Worm (Caenorhabditis elegans) whole organism, young adult: ENCODE data around the gene B0212.3.

ENCODE experiments used
- B0261.1 ChIP-seq: sonication (generic microtip); optimal IDR thresholded peaks from 2 replicates; lab custom pipeline; 2016; ENCODE audit warnings: mild to moderate bottlenecking, missing genetic modification characterization, moderate library complexity, missing compliant biosample characterization
- B0336.3 ChIP-seq: fragments of 200-800 bp; sonication (Bioruptor generic); IDR thresholded peaks from 2 replicates; pipeline ENCODE4 v1.3.6; 2022; ENCODE audit warnings: missing genetic modification characterization, missing compliant biosample characterization
- D2030.7 ChIP-seq: fragments of 200-800 bp; sonication (Bioruptor generic); IDR thresholded peaks from 2 replicates; pipeline ENCODE4 v1.3.6; 2022; ENCODE audit warnings: missing genetic modification reagents, missing genetic modification characterization, missing compliant biosample characterization
- F10E7.11 ChIP-seq: sonication (generic microtip); optimal IDR thresholded peaks from 2 replicates; lab custom pipeline; 2017; ENCODE audit warnings: mild to moderate bottlenecking, missing genetic modification characterization, moderate library complexity, missing compliant biosample characterization
- F37B4.10 ChIP-seq: fragments of 200-800 bp; sonication (Bioruptor generic); IDR thresholded peaks from 2 replicates; pipeline ENCODE4 v1.3.6; 2022; ENCODE audit warnings: missing genetic modification characterization, missing compliant biosample characterization
- F39B2.1 ChIP-seq: fragments of 200-800 bp; sonication (Bioruptor generic); IDR thresholded peaks from 2 replicates; pipeline ENCODE4 v1.3.6; 2022; ENCODE audit warnings: missing genetic modification reagents, missing genetic modification characterization, missing compliant biosample characterization
- F49E8.2 ChIP-seq: sonication (generic microtip); optimal IDR thresholded peaks from 3 replicates; lab custom pipeline; 2017; ENCODE audit warnings: missing genetic modification characterization, mild to moderate bottlenecking, missing compliant biosample characterization, antibody characterized with exemption, moderate library complexity; ENCODE audit not compliant: insufficient read depth
- K11D2.4 ChIP-seq: fragments of 200-800 bp; sonication (Bioruptor generic); IDR thresholded peaks from 2 replicates; pipeline ENCODE4 v1.3.6; 2022; ENCODE audit warnings: missing genetic modification reagents, missing genetic modification characterization, missing compliant biosample characterization
- T07F8.4 ChIP-seq: sonication (generic microtip); optimal IDR thresholded peaks from 2 replicates; lab custom pipeline; 2016; ENCODE audit warnings: mild to moderate bottlenecking, missing genetic modification characterization, moderate library complexity, missing compliant biosample characterization
- T26A5.8 ChIP-seq: sonication (generic microtip); optimal IDR thresholded peaks from 2 replicates; lab custom pipeline; 2016; ENCODE audit warnings: missing genetic modification characterization, missing compliant biosample characterization
- Y53F4B.3 ChIP-seq: fragments of 200-800 bp; sonication (Bioruptor generic); IDR thresholded peaks from 2 replicates; pipeline ENCODE4 v1.3.6; 2022; ENCODE audit warnings: missing genetic modification reagents, missing genetic modification characterization, missing compliant biosample characterization
- Y79H2A.3 ChIP-seq: fragments of 200-800 bp; sonication (Bioruptor generic); conservative IDR thresholded peaks from 2 replicates; pipeline ENCODE4 v1.3.6; 2022; ENCODE audit warnings: missing genetic modification reagents, missing genetic modification characterization, missing compliant biosample characterization
- akir-1 ChIP-seq: fragments of 200-800 bp; sonication (Bioruptor generic); optimal IDR thresholded peaks from 2 replicates; lab custom pipeline; 2018; ENCODE audit warnings: mild to moderate bottlenecking, missing genetic modification characterization, moderate library complexity, missing compliant biosample characterization
- attf-6 ChIP-seq: fragments of 200-800 bp; sonication (Bioruptor generic); IDR thresholded peaks from 2 replicates; pipeline ENCODE4 v1.3.6; 2022; ENCODE audit warnings: missing genetic modification reagents, missing genetic modification characterization, missing compliant biosample characterization
- bed-2 ChIP-seq: fragments of 200-800 bp; sonication (Bioruptor generic); IDR thresholded peaks from 2 replicates; pipeline ENCODE4 v1.3.6; 2022; ENCODE audit warnings: missing genetic modification reagents, missing genetic modification characterization, missing compliant biosample characterization
- ccch-3 ChIP-seq: fragments of 200-800 bp; sonication (Bioruptor generic); optimal IDR thresholded peaks from 2 replicates; lab custom pipeline; 2018; ENCODE audit warnings: mild to moderate bottlenecking, missing genetic modification characterization, missing compliant biosample characterization
- ceh-100 ChIP-seq: fragments of 200-800 bp; sonication (Bioruptor generic); IDR thresholded peaks from 2 replicates; pipeline ENCODE4 v1.3.6; 2022; ENCODE audit warnings: missing genetic modification reagents, missing genetic modification characterization, missing compliant biosample characterization
- dpff-1 ChIP-seq: sonication (generic microtip); optimal IDR thresholded peaks from 2 replicates; lab custom pipeline; 2017; ENCODE audit warnings: mild to moderate bottlenecking, missing genetic modification characterization, missing compliant biosample characterization
- egrh-3 ChIP-seq: fragments of 200-800 bp; sonication (Bioruptor generic); IDR thresholded peaks from 2 replicates; pipeline ENCODE4 v1.3.6; 2022; ENCODE audit warnings: missing genetic modification reagents, missing genetic modification characterization, missing compliant biosample characterization
- fkh-3 ChIP-seq: sonication (generic microtip); optimal IDR thresholded peaks from 2 replicates; lab custom pipeline; 2016; ENCODE audit warnings: mild to moderate bottlenecking, missing genetic modification characterization, missing compliant biosample characterization
- lin-40 ChIP-seq: sonication (generic microtip); optimal IDR thresholded peaks from 2 replicates; lab custom pipeline; 2016; ENCODE audit warnings: missing genetic modification characterization, mild to moderate bottlenecking, missing compliant biosample characterization, missing genotype, missing genetic modification reagents
- lsl-1 ChIP-seq: fragments of 200-800 bp; sonication (Bioruptor generic); optimal IDR thresholded peaks from 2 replicates; lab custom pipeline; 2018; ENCODE audit warnings: mild to moderate bottlenecking, missing genetic modification characterization, moderate library complexity, missing compliant biosample characterization
- mcd-1 ChIP-seq: fragments of 200-800 bp; sonication (Bioruptor generic); IDR thresholded peaks from 2 replicates; pipeline ENCODE4 v1.3.6; 2022; ENCODE audit warnings: missing genetic modification reagents, missing genetic modification characterization, missing compliant biosample characterization
- mxl-1 ChIP-seq: sonication (generic microtip); optimal IDR thresholded peaks from 2 replicates; lab custom pipeline; 2016; ENCODE audit warnings: missing genetic modification characterization, missing compliant biosample characterization
- nfya-2 ChIP-seq: fragments of 200-800 bp; sonication (Bioruptor generic); IDR thresholded peaks from 2 replicates; pipeline ENCODE4 v1.3.6; 2022; ENCODE audit warnings: missing genetic modification reagents, missing genetic modification characterization, missing compliant biosample characterization
- nhr-27 ChIP-seq: fragments of 200-800 bp; sonication (Bioruptor generic); optimal IDR thresholded peaks from 2 replicates; lab custom pipeline; 2018; ENCODE audit warnings: mild to moderate bottlenecking, missing genetic modification characterization, moderate library complexity, missing compliant biosample characterization
- nhr-80 ChIP-seq: sonication (generic microtip); optimal IDR thresholded peaks from 2 replicates; lab custom pipeline; 2016; ENCODE audit warnings: missing genetic modification characterization, missing compliant biosample characterization
- rec-8 ChIP-seq, 2 experiments: sonication (generic microtip); optimal IDR thresholded peaks; 2 replicates each; lab custom pipeline; 2016; ENCODE audit warnings: mild to moderate bottlenecking in 2 of 2, missing genetic modification characterization in 2 of 2, missing genetic modification reagents in 2 of 2, missing genotype in 2 of 2, missing biosample characterization in 1 of 2, missing compliant biosample characterization in 1 of 2, moderate library complexity in 1 of 2
- sdz-38 ChIP-seq: sonication (generic microtip); optimal IDR thresholded peaks from 2 replicates; lab custom pipeline; 2016; ENCODE audit warnings: missing genotype, missing genetic modification characterization, missing compliant biosample characterization
- sea-2 ChIP-seq: fragments of 200-800 bp; sonication (Bioruptor generic); IDR thresholded peaks from 2 replicates; pipeline ENCODE4 v1.3.6; 2022; ENCODE audit warnings: missing genetic modification characterization, missing compliant biosample characterization
- snpc-1.3 ChIP-seq: sonication (generic microtip); optimal IDR thresholded peaks from 2 replicates; lab custom pipeline; 2017; ENCODE audit warnings: missing genetic modification characterization, mild to moderate bottlenecking, missing compliant biosample characterization, antibody characterized with exemption, moderate library complexity, missing genotype, missing genetic modification reagents; ENCODE audit not compliant: insufficient read depth
- snpc-4 ChIP-seq, 5 experiments: fragments of 150-350 bp in 1 of 5; sonication (generic microtip) in 4 of 5; optimal IDR thresholded peaks; 2 replicates each; lab custom pipeline; 2014 to 2018; ENCODE audit warnings: missing genetic modification characterization in 5 of 5, missing biosample characterization in 3 of 5, antibody characterized with exemption in 2 of 5, mild to moderate bottlenecking in 2 of 5, missing compliant biosample characterization in 2 of 5, missing genotype in 2 of 5, moderate library complexity in 2 of 5, missing genetic modification reagents in 1 of 5
- tlf-1 ChIP-seq: fragments of 200-800 bp; sonication (Bioruptor generic); optimal IDR thresholded peaks from 2 replicates; lab custom pipeline; 2018; ENCODE audit warnings: mild to moderate bottlenecking, missing genetic modification characterization, missing compliant biosample characterization
- unc-130 ChIP-seq: sonication (generic microtip); optimal IDR thresholded peaks from 2 replicates; lab custom pipeline; 2016; ENCODE audit warnings: missing genetic modification reagents, missing genetic modification characterization, missing compliant biosample characterization
- xnd-1 ChIP-seq: sonication (generic microtip); optimal IDR thresholded peaks from 2 replicates; lab custom pipeline; 2016; ENCODE audit warnings: missing genotype, missing genetic modification reagents, missing genetic modification characterization, missing compliant biosample characterization
- zfh-2 ChIP-seq: fragments of 200-800 bp; sonication (Bioruptor generic); conservative IDR thresholded peaks from 2 replicates; pipeline ENCODE4 v1.3.6; 2022; ENCODE audit warnings: missing genetic modification reagents, missing genetic modification characterization, missing compliant biosample characterization
- zim-3 ChIP-seq: sonication (generic microtip); optimal IDR thresholded peaks from 2 replicates; lab custom pipeline; 2017; ENCODE audit warnings: mild to moderate bottlenecking, missing genetic modification characterization, moderate library complexity, missing compliant biosample characterization
- ztf-22 ChIP-seq: fragments of 200-800 bp; sonication (Bioruptor generic); optimal IDR thresholded peaks from 2 replicates; lab custom pipeline; 2018; ENCODE audit warnings: mild to moderate bottlenecking, missing genetic modification characterization, moderate library complexity, missing compliant biosample characterization
- ztf-28 ChIP-seq: fragments of 200-800 bp; sonication (Bioruptor generic); IDR thresholded peaks from 2 replicates; pipeline ENCODE4 v1.3.6; 2022; ENCODE audit warnings: missing genetic modification reagents, missing genetic modification characterization, missing compliant biosample characterization
- ztf-6 ChIP-seq: fragments of 200-800 bp; sonication (Bioruptor generic); IDR thresholded peaks from 2 replicates; pipeline ENCODE4 v1.3.6; 2022; ENCODE audit warnings: missing genetic modification reagents, missing genetic modification characterization, missing compliant biosample characterization

B0212.3 gene

ce11 chrIV:3557331-3557730, 17.4 kb downstream of the B0212.3 start, which contains the start of gene osm-9:
Gene osm-9, minus strand, starts transcription at chrIV:3557431.
- no peak for TF ChIP-seq mxl-1
- no peak for TF ChIP-seq Y53F4B.3 (GFP tag; lab: Robert Waterston, UW)
- no peak for TF ChIP-seq Y79H2A.3 (GFP tag; lab: Robert Waterston, UW)
- no peak for TF ChIP-seq sea-2 (GFP tag; lab: Robert Waterston, UW)
- no peak for TF ChIP-seq B0261.1
- TF ChIP-seq dpff-1, result no peak

ce11 chrIV:3559201-3559600, 19.2 kb downstream of the B0212.3 start:
- no peak for TF ChIP-seq fkh-3 (tag; lab: Kevin White, UChicago)
- no peak for TF ChIP-seq F10E7.11 (tag; lab: Kevin White, UChicago)
- TF ChIP-seq ztf-6 (GFP tag; lab: Robert Waterston, UW), result no peak
- TF ChIP-seq snpc-1.3, result no peak
- no peak for TF ChIP-seq attf-6 (GFP tag; lab: Robert Waterston, UW)
- TF ChIP-seq nhr-27 (tag; lab: Kevin White, UChicago), result no peak
- no peak for TF ChIP-seq egrh-3 (GFP tag; lab: Robert Waterston, UW)
- TF ChIP-seq rec-8 (tag; optimal IDR thresholded peaks at IDR 0.05; lab: Kevin White, UChicago), result no peak
- no peak for TF ChIP-seq sea-2 (GFP tag; lab: Robert Waterston, UW)
- TF ChIP-seq tlf-1, result no peak
- TF ChIP-seq T26A5.8 (tag; lab: Kevin White, UChicago), result no peak
- no peak for TF ChIP-seq F37B4.10 (GFP tag; lab: Robert Waterston, UW)
- TF ChIP-seq bed-2, result no peak
- TF ChIP-seq nfya-2 (GFP tag; lab: Robert Waterston, UW), result no peak
- TF ChIP-seq nhr-80, result no peak

- TF ChIP-seq T07F8.4 (tag; lab: Kevin White, UChicago), result no peak
- TF ChIP-seq zim-3 (tag; lab: Kevin White, UChicago), result no peak
- no peak for TF ChIP-seq sdz-38 (tag; lab: Kevin White, UChicago)
Measured at ce11 chrIV:3564901-3565300, 24.9 kb downstream of the B0212.3 start, which contains the start of gene sre-5. Gene sre-5, plus strand, starts transcription at chrIV:3565201.

- TF ChIP-seq D2030.7 (GFP tag; lab: Robert Waterston, UW) (no peak), F37B4.10 (GFP tag; lab: Robert Waterston, UW) (0 out of 2 replicates have a peak, but pooled peaks have one; percentile 25), snpc-4 (GFP tag; optimal IDR thresholded peaks at IDR 0.05; lab: Kevin White, UChicago) (peak; percentile 3), snpc-4 (tag; optimal IDR thresholded peaks at IDR 0.05; lab: Kevin White, UChicago) (peak in 3 of 4 experiments; percentile 27 to 85 (median 70)), zfh-2 (GFP tag; lab: Robert Waterston, UW) (peak; percentile 71)
Measured at ce11 chrIV:3568608-3569007, 28.6 kb downstream of the B0212.3 start, which contains the start of gene otpl-1. Gene otpl-1, plus strand, starts transcription at chrIV:3568979.

- TF ChIP-seq zfh-2 (GFP tag; lab: Robert Waterston, UW), result peak; percentile 66
- no peak for TF ChIP-seq mcd-1
Measured at ce11 chrIV:3570612-3571011, 30.6 kb downstream of the B0212.3 start.

ce11 chrIV:3578155-3578554, 38.2 kb downstream of the B0212.3 start, which contains the start of gene Y37E11B.2:
Gene Y37E11B.2, plus strand, starts transcription at chrIV:3578455.
- no peak for TF ChIP-seq K11D2.4 (GFP tag; lab: Robert Waterston, UW)
- no peak for TF ChIP-seq lin-40 (tag; lab: Kevin White, UChicago)
- TF ChIP-seq lsl-1, result no peak
- TF ChIP-seq ccch-3 (GFP tag; lab: Kevin White, UChicago), result no peak
- no peak for TF ChIP-seq xnd-1
- no peak for TF ChIP-seq ztf-22
- no peak for TF ChIP-seq F39B2.1
- TF ChIP-seq D2030.7 (GFP tag; lab: Robert Waterston, UW), result no peak
- TF ChIP-seq akir-1, result no peak
- TF ChIP-seq B0336.3 (GFP tag; lab: Robert Waterston, UW), result no peak
- TF ChIP-seq attf-6 (GFP tag; lab: Robert Waterston, UW), result no peak
- no peak for TF ChIP-seq ztf-28 (GFP tag; lab: Robert Waterston, UW)
- no peak for TF ChIP-seq unc-130
- no peak for TF ChIP-seq F49E8.2
- TF ChIP-seq ceh-100 (GFP tag; lab: Robert Waterston, UW), result no peak
